Fruit fly (Drosophila melanogaster): Measurements from ENCODE around the gene Edc3.

- TF ChIP-seq CG12155 (GFP tag; optimal IDR thresholded peaks at IDR 0.05) (no peak), NK7.1 (GFP tag; optimal IDR thresholded peaks at IDR 0.05) (no peak), Bdp1 (GFP tag; optimal IDR thresholded peaks at IDR 0.05) (no peak), zfh2 (GFP tag; optimal IDR thresholded peaks at IDR 0.05) (no peak), pho (GFP tag; optimal IDR thresholded peaks at IDR 0.05) (no peak), eve (GFP tag; optimal IDR thresholded peaks at IDR 0.05) (no peak)
Observed at dm6 chr3L:17493807-17494404, 35.8 kb downstream of the Edc3 start.
